Worm (Caenorhabditis elegans): Measurements from ENCODE around the gene aagr-1.

ce11 chrIV:8333554-8333953 is 32.8 kb upstream of the aagr-1 start:
- TF ChIP-seq pbrm-1 (GFP tag; IDR thresholded peaks at IDR 0.05), result no peak
- TF ChIP-seq chd-7 (tag; optimal IDR thresholded peaks at IDR 0.05), result no peak
- no peak for TF ChIP-seq zim-3 (tag; optimal IDR thresholded peaks at IDR 0.05)
- no peak for TF ChIP-seq snpc-3.4 (tag; optimal IDR thresholded peaks at IDR 0.05)
- TF ChIP-seq unc-62 (GFP tag; optimal IDR thresholded peaks at IDR 0.05), result no peak
- no peak for TF ChIP-seq K11D2.4 (GFP tag; IDR thresholded peaks at IDR 0.05)
- no peak for TF ChIP-seq ztf-6 (GFP tag; IDR thresholded peaks at IDR 0.05)
- no peak for TF ChIP-seq hrde-1 (tag; optimal IDR thresholded peaks at IDR 0.05; ENCODE audit: borderline replicate concordance)
- TF ChIP-seq atf-7 (tag; optimal IDR thresholded peaks at IDR 0.05), result no peak
